Worm (Caenorhabditis elegans) whole organism, early embryonic: ENCODE measurements around the gene Y45G5AM.7.

Experiments used
- B0310.2 ChIP-seq: sonication (generic microtip); optimal IDR thresholded peaks from 2 replicates; lab custom pipeline; 2016; ENCODE audit warnings: mild to moderate bottlenecking, missing genetic modification characterization, missing compliant biosample characterization
- F13C5.2 ChIP-seq: sonication (generic microtip); optimal IDR thresholded peaks from 2 replicates; lab custom pipeline; 2017; ENCODE audit warnings: mild to moderate bottlenecking, missing genetic modification characterization, inconsistent platforms, missing compliant biosample characterization
- aly-1 ChIP-seq: sonication (generic microtip); optimal IDR thresholded peaks from 2 replicates; lab custom pipeline; 2016; ENCODE audit warnings: missing genetic modification characterization, missing compliant biosample characterization
- ama-1 ChIP-seq: fragments of 150-350 bp; optimal IDR thresholded peaks from 2 replicates; lab custom pipeline; 2014
- ceh-13 ChIP-seq: fragments of 200-800 bp; sonication (Bioruptor generic); optimal IDR thresholded peaks from 2 replicates; lab custom pipeline; 2018; ENCODE audit warnings: mild to moderate bottlenecking, missing genetic modification characterization, missing compliant biosample characterization
- ceh-36 ChIP-seq: sonication (generic microtip); optimal IDR thresholded peaks from 2 replicates; lab custom pipeline; 2016; ENCODE audit warnings: missing genetic modification characterization, inconsistent platforms, missing compliant biosample characterization
- ets-7 ChIP-seq: sonication (generic microtip); optimal IDR thresholded peaks from 2 replicates; lab custom pipeline; 2016; ENCODE audit warnings: missing genotype, missing genetic modification characterization, missing compliant biosample characterization
- flt-1 ChIP-seq: fragments of 200-800 bp; sonication (Bioruptor generic); IDR thresholded peaks from 2 replicates; pipeline ENCODE4 v1.3.6; 2022; ENCODE audit warnings: missing genetic modification characterization, missing compliant biosample characterization
- hmbx-1 ChIP-seq: sonication (generic microtip); optimal IDR thresholded peaks from 2 replicates; lab custom pipeline; 2016; ENCODE audit warnings: mild to moderate bottlenecking, missing genetic modification characterization, missing compliant biosample characterization
- hmg-4 ChIP-seq: fragments of 200-800 bp; sonication (Bioruptor generic); optimal IDR thresholded peaks from 2 replicates; lab custom pipeline; 2018; ENCODE audit warnings: mild to moderate bottlenecking, missing genetic modification characterization, missing compliant biosample characterization
- hnd-1 ChIP-seq: sonication (generic microtip); optimal IDR thresholded peaks from 2 replicates; lab custom pipeline; 2016; ENCODE audit warnings: missing genetic modification characterization, missing compliant biosample characterization
- pes-1 ChIP-seq: fragments of 200-800 bp; sonication (Bioruptor generic); IDR thresholded peaks from 2 replicates; pipeline ENCODE4 v1.3.6; 2022; ENCODE audit warnings: missing genetic modification reagents, missing genetic modification characterization, missing compliant biosample characterization
- scrt-1 ChIP-seq: fragments of 200-800 bp; sonication (Bioruptor generic); IDR thresholded peaks from 2 replicates; pipeline ENCODE4 v1.3.6; 2022; ENCODE audit warnings: missing genetic modification characterization, missing compliant biosample characterization
- sea-1 ChIP-seq: fragments of 200-800 bp; sonication (Bioruptor generic); conservative IDR thresholded peaks from 2 replicates; pipeline ENCODE4 v1.3.6; 2022; ENCODE audit warnings: missing genetic modification characterization, missing compliant biosample characterization
- tbx-11 ChIP-seq: fragments of 200-800 bp; sonication (Bioruptor generic); IDR thresholded peaks from 2 replicates; pipeline ENCODE4 v1.3.6; 2022; ENCODE audit warnings: missing genetic modification characterization, missing compliant biosample characterization
- tbx-37 ChIP-seq: fragments of 200-800 bp; sonication (Bioruptor generic); conservative IDR thresholded peaks from 2 replicates; pipeline ENCODE4 v1.3.6; 2022; ENCODE audit warnings: missing genetic modification reagents, missing genetic modification characterization, missing compliant biosample characterization
- tra-4 ChIP-seq: sonication (generic microtip); optimal IDR thresholded peaks from 2 replicates; lab custom pipeline; 2017; ENCODE audit warnings: missing genetic modification characterization, missing compliant biosample characterization

Y45G5AM.7 gene

ce11 chrV:4186453-4187143 lies 16.6 kb upstream of the Y45G5AM.7 start:
- TF ChIP-seq ama-1 (no peak), hmbx-1 (tag; lab: Kevin White, UChicago) (no peak), pes-1 (GFP tag; lab: Robert Waterston, UW) (no peak), sea-1 (GFP tag; lab: Robert Waterston, UW) (no peak), flt-1 (GFP tag; lab: Robert Waterston, UW) (no peak), B0310.2 (no peak), ceh-13 (GFP tag; lab: Kevin White, UChicago) (no peak), tbx-11 (GFP tag; lab: Robert Waterston, UW) (no peak), hnd-1 (tag; lab: Kevin White, UChicago) (no peak), hmg-4 (GFP tag; lab: Kevin White, UChicago) (no peak), tbx-37 (GFP tag; lab: Robert Waterston, UW) (no peak), tra-4 (tag; lab: Kevin White, UChicago) (no peak), scrt-1 (GFP tag; lab: Robert Waterston, UW) (no peak), F13C5.2 (no peak), aly-1 (tag; lab: Kevin White, UChicago) (no peak), ets-7 (tag; lab: Kevin White, UChicago) (no peak), ceh-36 (no peak)

ce11 chrV:4185885-4186284 lies 15.8 kb upstream of the Y45G5AM.7 start:
- TF ChIP-seq scrt-1 (GFP tag; lab: Robert Waterston, UW), result no peak
- no peak for TF ChIP-seq hmbx-1 (tag; lab: Kevin White, UChicago)
- TF ChIP-seq sea-1 (GFP tag; lab: Robert Waterston, UW), result no peak
- no peak for TF ChIP-seq F13C5.2
- no peak for TF ChIP-seq tbx-37 (GFP tag; lab: Robert Waterston, UW)
- TF ChIP-seq hnd-1 (tag; lab: Kevin White, UChicago), result no peak
- TF ChIP-seq tra-4 (tag; lab: Kevin White, UChicago), result no peak
- TF ChIP-seq pes-1 (GFP tag; lab: Robert Waterston, UW), result no peak
- no peak for TF ChIP-seq ceh-13 (GFP tag; lab: Kevin White, UChicago)
- no peak for TF ChIP-seq flt-1 (GFP tag; lab: Robert Waterston, UW)
- TF ChIP-seq hmg-4 (GFP tag; lab: Kevin White, UChicago), result no peak
- TF ChIP-seq ama-1, result no peak
- no peak for TF ChIP-seq ceh-36

- TF ChIP-seq sea-1 (GFP tag; lab: Robert Waterston, UW) (no peak), hmbx-1 (tag; lab: Kevin White, UChicago) (no peak), scrt-1 (GFP tag; lab: Robert Waterston, UW) (no peak), flt-1 (GFP tag; lab: Robert Waterston, UW) (no peak), ceh-36 (no peak), tbx-11 (GFP tag; lab: Robert Waterston, UW) (no peak), pes-1 (GFP tag; lab: Robert Waterston, UW) (no peak), ceh-13 (GFP tag; lab: Kevin White, UChicago) (no peak), hmg-4 (GFP tag; lab: Kevin White, UChicago) (no peak), hnd-1 (tag; lab: Kevin White, UChicago) (no peak), tra-4 (tag; lab: Kevin White, UChicago) (no peak), tbx-37 (GFP tag; lab: Robert Waterston, UW) (no peak), ama-1 (no peak), B0310.2 (no peak), ets-7 (tag; lab: Kevin White, UChicago) (no peak), aly-1 (tag; lab: Kevin White, UChicago) (no peak)
Observed at ce11 chrV:4182546-4182945, 12.5 kb upstream of the Y45G5AM.7 start.

ce11 chrV:4181727-4182126 lies 11.7 kb upstream of the Y45G5AM.7 start:
- TF ChIP-seq tbx-37 (GFP tag; lab: Robert Waterston, UW) (no peak), hnd-1 (tag; lab: Kevin White, UChicago) (no peak), B0310.2 (no peak), hmbx-1 (tag; lab: Kevin White, UChicago) (no peak), ceh-36 (no peak), hmg-4 (GFP tag; lab: Kevin White, UChicago) (no peak), flt-1 (GFP tag; lab: Robert Waterston, UW) (no peak), sea-1 (GFP tag; lab: Robert Waterston, UW) (peak; percentile 12; the same call in 1 of the 2 replicates), ama-1 (no peak), ets-7 (tag; lab: Kevin White, UChicago) (peak; percentile 6), pes-1 (GFP tag; lab: Robert Waterston, UW) (peak; percentile 68), tra-4 (tag; lab: Kevin White, UChicago) (no peak), tbx-11 (GFP tag; lab: Robert Waterston, UW) (no peak), ceh-13 (GFP tag; lab: Kevin White, UChicago) (peak; percentile 35), scrt-1 (GFP tag; lab: Robert Waterston, UW) (peak; percentile 64; the same call in 1 of the 2 replicates), F13C5.2 (no peak), aly-1 (tag; lab: Kevin White, UChicago) (no peak)

ce11 chrV:4181272-4181671 lies 11.2 kb upstream of the Y45G5AM.7 start:
- TF ChIP-seq pes-1 (GFP tag; lab: Robert Waterston, UW), result no peak
- TF ChIP-seq sea-1 (GFP tag; lab: Robert Waterston, UW), result no peak
- TF ChIP-seq scrt-1 (GFP tag; lab: Robert Waterston, UW), result no peak
- no peak for TF ChIP-seq ceh-36

ce11 chrV:4175624-4176023 lies 5.6 kb upstream of the Y45G5AM.7 start, which contains the start of the genes coh-4 and pid-5:
Gene coh-4, minus strand, starts transcription at chrV:4175640.
Gene pid-5, plus strand, starts transcription at chrV:4175882.
- TF ChIP-seq tra-4 (tag; lab: Kevin White, UChicago) (no peak), hmbx-1 (tag; lab: Kevin White, UChicago) (no peak), ama-1 (no peak), tbx-37 (GFP tag; lab: Robert Waterston, UW) (no peak), pes-1 (GFP tag; lab: Robert Waterston, UW) (no peak), ceh-36 (no peak), flt-1 (GFP tag; lab: Robert Waterston, UW) (no peak), ets-7 (tag; lab: Kevin White, UChicago) (no peak), hmg-4 (GFP tag; lab: Kevin White, UChicago) (no peak)
